Fruit fly (Drosophila melanogaster) whole organism, prepupa: ENCODE results near the gene laf.

Experiments used
- Blimp-1 ChIP-seq: fragments of 200-800 bp; sonication (Bioruptor generic); optimal IDR thresholded peaks from 3 replicates; lab custom pipeline; 2017; ENCODE audit warnings: missing biosample characterization, missing genetic modification characterization, mild to moderate bottlenecking, moderate library complexity, missing genetic modification reagents
- CG31627 ChIP-seq: fragments of 200-800 bp; sonication (Bioruptor generic); optimal IDR thresholded peaks from 3 replicates; lab custom pipeline; 2016; ENCODE audit warnings: missing biosample characterization, missing genetic modification characterization
- CG4318 ChIP-seq: fragments of 200-800 bp; sonication (Bioruptor generic); optimal IDR thresholded peaks from 3 replicates; lab custom pipeline; 2017; ENCODE audit warnings: missing biosample characterization, mild to moderate bottlenecking, missing genetic modification characterization
- CG7368 ChIP-seq: fragments of 200-800 bp; sonication (Bioruptor generic); optimal IDR thresholded peaks from 3 replicates; lab custom pipeline; 2016; ENCODE audit warnings: missing biosample characterization, missing genetic modification characterization
- Gug ChIP-seq: fragments of 200-800 bp; sonication (Bioruptor generic); IDR thresholded peaks from 2 replicates; pipeline ENCODE4 v1.3.6; 2022; ENCODE audit warnings: missing biosample characterization, missing genetic modification characterization
- esn ChIP-seq: fragments of 200-800 bp; sonication (Bioruptor generic); optimal IDR thresholded peaks from 2 replicates; lab custom pipeline; 2016; ENCODE audit warnings: missing biosample characterization, mild to moderate bottlenecking, missing genetic modification characterization, moderate library complexity
- lz ChIP-seq: fragments of 200-800 bp; sonication (Bioruptor generic); optimal IDR thresholded peaks from 3 replicates; lab custom pipeline; 2016; ENCODE audit warnings: missing biosample characterization, missing genetic modification characterization
- net ChIP-seq: fragments of 200-800 bp; sonication (Bioruptor generic); optimal IDR thresholded peaks from 3 replicates; lab custom pipeline; 2016; ENCODE audit warnings: missing biosample characterization, missing genetic modification characterization

DNA sequence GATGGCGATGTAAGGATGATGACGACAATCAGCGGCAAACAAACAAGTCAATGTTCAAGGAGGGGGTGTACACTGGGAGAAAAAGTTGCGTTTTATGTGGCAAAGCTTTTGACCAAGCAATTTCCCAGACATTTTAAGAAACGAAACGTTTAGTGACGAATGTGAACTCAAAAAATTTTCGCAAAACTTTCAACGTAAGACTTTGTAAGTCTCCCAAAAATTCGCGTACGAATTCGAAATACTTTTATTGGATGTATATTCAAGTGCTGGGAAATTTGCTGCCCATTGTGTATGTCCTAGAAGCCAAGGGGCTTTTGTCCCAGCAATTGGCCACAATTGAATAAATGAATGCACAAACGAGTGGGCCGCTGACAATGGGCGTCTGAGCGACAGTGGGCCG, 18.6 kb upstream of the laf start:
- TF ChIP-seq CG7368 (GFP tag; lab: Kevin White, UChicago) (peak; percentile 20), Blimp-1 (no peak), Gug (no peak), net (GFP tag; lab: Kevin White, UChicago) (no peak), CG4318 (no peak), lz (GFP tag; lab: Kevin White, UChicago) (no peak), esn (GFP tag; lab: Kevin White, UChicago) (peak; percentile 25), CG31627 (GFP tag; lab: Kevin White, UChicago) (no peak)
